Worm (Caenorhabditis elegans) whole organism, L2 larva: ENCODE measurements around the gene C05C9.1.

ENCODE experiments used
- F13H6.1 ChIP-seq: sonication (generic microtip); optimal IDR thresholded peaks from 2 replicates; lab custom pipeline; 2016; ENCODE audit warnings: missing genetic modification characterization, missing compliant biosample characterization
- Y55F3AM.14 ChIP-seq: fragments of 200-800 bp; sonication (Bioruptor generic); optimal IDR thresholded peaks from 2 replicates; lab custom pipeline; 2018; ENCODE audit warnings: mild to moderate bottlenecking, missing genetic modification characterization, missing compliant biosample characterization
- alr-1 ChIP-seq: fragments of 150-350 bp; optimal IDR thresholded peaks from 2 replicates; lab custom pipeline; 2014; ENCODE audit warnings: missing biosample characterization, missing genetic modification characterization
- aly-2 ChIP-seq: fragments of 150-350 bp; optimal IDR thresholded peaks from 2 replicates; lab custom pipeline; 2014; ENCODE audit warnings: missing biosample characterization, missing genetic modification characterization
- ama-1 ChIP-seq: fragments of 150-350 bp; optimal IDR thresholded peaks from 2 replicates; lab custom pipeline; 2018; ENCODE audit warnings: inconsistent platforms
- blmp-1 ChIP-seq: sonication (generic microtip); optimal IDR thresholded peaks from 2 replicates; lab custom pipeline; 2017; ENCODE audit warnings: missing genetic modification characterization, mild to moderate bottlenecking, missing compliant biosample characterization, antibody characterized with exemption, moderate library complexity; ENCODE audit not compliant: insufficient read depth
- ceh-82 ChIP-seq: fragments of 150-350 bp; optimal IDR thresholded peaks from 2 replicates; lab custom pipeline; 2014; ENCODE audit warnings: missing biosample characterization, missing genetic modification characterization
- crh-2 ChIP-seq: sonication (generic microtip); optimal IDR thresholded peaks from 2 replicates; lab custom pipeline; 2017; ENCODE audit warnings: missing biosample characterization, missing genetic modification characterization
- dmd-4 ChIP-seq: sonication (generic microtip); optimal IDR thresholded peaks from 2 replicates; lab custom pipeline; 2017; ENCODE audit warnings: missing biosample characterization, missing genetic modification characterization
- elt-1 ChIP-seq: fragments of 150-350 bp; optimal IDR thresholded peaks from 2 replicates; lab custom pipeline; 2014; ENCODE audit warnings: missing biosample characterization, missing genetic modification characterization
- elt-3 ChIP-seq: sonication (generic microtip); optimal IDR thresholded peaks from 2 replicates; lab custom pipeline; 2017; ENCODE audit warnings: missing biosample characterization, missing genetic modification characterization
- gmeb-1 ChIP-seq: fragments of 150-350 bp; optimal IDR thresholded peaks from 2 replicates; lab custom pipeline; 2014; ENCODE audit warnings: missing biosample characterization, missing genetic modification characterization
- lin-13 ChIP-seq: fragments of 150-350 bp; optimal IDR thresholded peaks from 2 replicates; lab custom pipeline; 2014; ENCODE audit warnings: missing biosample characterization, missing genetic modification reagents, missing genetic modification characterization
- lin-39 ChIP-seq: fragments of 150-350 bp; optimal IDR thresholded peaks from 2 replicates; lab custom pipeline; 2014; ENCODE audit warnings: missing biosample characterization, missing genetic modification reagents, missing genetic modification characterization
- lsy-2 ChIP-seq, 2 experiments: fragments of 150-350 bp in 1 of 2; sonication (generic microtip) in 1 of 2; optimal IDR thresholded peaks; 2 replicates each; lab custom pipeline; 2014 to 2017; ENCODE audit warnings: missing biosample characterization in 2 of 2, missing genetic modification characterization in 2 of 2
- nhr-12 ChIP-seq: fragments of 150-350 bp; optimal IDR thresholded peaks from 2 replicates; lab custom pipeline; 2014; ENCODE audit warnings: missing biosample characterization, missing genetic modification characterization
- nhr-129 ChIP-seq: fragments of 150-350 bp; optimal IDR thresholded peaks from 2 replicates; lab custom pipeline; 2014; ENCODE audit warnings: missing biosample characterization, missing genetic modification characterization
- nhr-23 ChIP-seq: fragments of 150-350 bp; optimal IDR thresholded peaks from 2 replicates; lab custom pipeline; 2014; ENCODE audit warnings: missing biosample characterization, missing genetic modification reagents, missing genetic modification characterization
- nhr-25 ChIP-seq: fragments of 150-350 bp; sonication (generic microtip); optimal IDR thresholded peaks from 3 replicates; lab custom pipeline; 2014; ENCODE audit warnings: missing biosample characterization, missing genetic modification characterization
- nhr-6 ChIP-seq: fragments of 150-350 bp; optimal IDR thresholded peaks from 2 replicates; lab custom pipeline; 2014; ENCODE audit warnings: missing biosample characterization, missing genetic modification characterization
- nhr-77 ChIP-seq: fragments of 150-350 bp; optimal IDR thresholded peaks from 2 replicates; lab custom pipeline; 2014; ENCODE audit warnings: missing biosample characterization, missing genetic modification characterization
- peb-1 ChIP-seq: fragments of 150-350 bp; optimal IDR thresholded peaks from 2 replicates; lab custom pipeline; 2014; ENCODE audit warnings: missing biosample characterization, missing genetic modification characterization
- sma-3 ChIP-seq: sonication (generic microtip); optimal IDR thresholded peaks from 2 replicates; lab custom pipeline; 2016; ENCODE audit warnings: missing genetic modification reagents, missing genetic modification characterization, missing compliant biosample characterization
- unc-39 ChIP-seq: fragments of 150-350 bp; optimal IDR thresholded peaks from 2 replicates; lab custom pipeline; 2014; ENCODE audit warnings: missing biosample characterization, missing genetic modification characterization
- unc-55 ChIP-seq: fragments of 150-350 bp; sonication (generic microtip); optimal IDR thresholded peaks from 3 replicates; lab custom pipeline; 2014; ENCODE audit warnings: missing biosample characterization, missing genetic modification reagents, missing genetic modification characterization
- ztf-11 ChIP-seq: sonication (generic microtip); optimal IDR thresholded peaks from 2 replicates; lab custom pipeline; 2017; ENCODE audit warnings: missing biosample characterization, missing genetic modification characterization
- ztf-4 ChIP-seq: fragments of 150-350 bp; optimal IDR thresholded peaks from 2 replicates; lab custom pipeline; 2014; ENCODE audit warnings: missing biosample characterization, missing genetic modification characterization

The C05C9.1 gene

ce11 chrX:11206953-11207352 lies 46.3 kb downstream of the C05C9.1 start, which contains the start of gene hst-2 (continued):
- TF ChIP-seq lin-39 (tag; lab: Kevin White, UChicago) = peak; percentile 10
- peak; percentile 50 for TF ChIP-seq dmd-4 (tag; lab: Kevin White, UChicago)
- peak; percentile 89 for TF ChIP-seq gmeb-1 (tag; lab: Kevin White, UChicago)
- no peak for TF ChIP-seq nhr-23 (tag; lab: Kevin White, UChicago)
- TF ChIP-seq lin-13 = peak; percentile 88
- no peak for TF ChIP-seq ztf-11
- peak; percentile 15 for TF ChIP-seq ama-1 (lab: Kevin White, UChicago)
- peak; percentile 92 for TF ChIP-seq nhr-6 (tag; lab: Kevin White, UChicago)
- TF ChIP-seq unc-39 (tag; lab: Kevin White, UChicago) = no peak
- TF ChIP-seq aly-2 (tag; lab: Kevin White, UChicago) = no peak
- TF ChIP-seq nhr-129 (tag; lab: Kevin White, UChicago) = peak; percentile 90

ce11 chrX:11208788-11209187 lies 48.2 kb downstream of the C05C9.1 start, which contains the start of gene C34F6.5:
C34F6.5 (minus strand) TSS chrX:11208888.
- no peak for TF ChIP-seq elt-1 (tag; lab: Kevin White, UChicago)
- no peak for TF ChIP-seq blmp-1 (tag; lab: Kevin White, UChicago)
- TF ChIP-seq elt-3 (tag; lab: Kevin White, UChicago) = no peak
- TF ChIP-seq ceh-82 (tag; lab: Kevin White, UChicago) = no peak
- no peak for TF ChIP-seq nhr-12
- no peak for TF ChIP-seq nhr-77 (tag; lab: Kevin White, UChicago)
- no peak for TF ChIP-seq peb-1 (tag; lab: Kevin White, UChicago)
- TF ChIP-seq Y55F3AM.14 (GFP tag; lab: Kevin White, UChicago) = no peak
- TF ChIP-seq crh-2 (tag; lab: Kevin White, UChicago) = no peak
- TF ChIP-seq unc-39 (tag; lab: Kevin White, UChicago) = no peak
- TF ChIP-seq ztf-4 (tag; lab: Kevin White, UChicago) = no peak
- no peak for TF ChIP-seq F13H6.1 (tag; lab: Kevin White, UChicago)
- TF ChIP-seq, all 48 proteins: peak for 0

ce11 chrX:11210417-11210816 lies 49.8 kb downstream of the C05C9.1 start:
- TF ChIP-seq sma-3 = no peak
- no peak for TF ChIP-seq unc-55 (GFP tag; lab: Kevin White, UChicago)
- TF ChIP-seq nhr-12 = no peak
- no peak for TF ChIP-seq nhr-6 (tag; lab: Kevin White, UChicago)
- no peak for TF ChIP-seq nhr-25 (tag; lab: Kevin White, UChicago)
- TF ChIP-seq lsy-2 (tag; optimal IDR thresholded peaks at IDR 0.05; lab: Kevin White, UChicago) = no peak
- TF ChIP-seq unc-39 (tag; lab: Kevin White, UChicago) = no peak

- no peak for TF ChIP-seq alr-1 (tag; lab: Kevin White, UChicago)
- TF ChIP-seq ceh-82 (tag; lab: Kevin White, UChicago) = no peak
These were observed 50.7 kb downstream of the C05C9.1 start for ce11 chrX:11211360-11211759.
